Worm (Caenorhabditis elegans) whole organism, young adult: ENCODE data around the gene hmp-1.

ENCODE experiments used
- B0261.1 ChIP-seq: sonication (generic microtip); optimal IDR thresholded peaks from 2 replicates; lab custom pipeline; 2016; ENCODE audit warnings: mild to moderate bottlenecking, missing genetic modification characterization, moderate library complexity, missing compliant biosample characterization
- F49E8.2 ChIP-seq: sonication (generic microtip); optimal IDR thresholded peaks from 3 replicates; lab custom pipeline; 2017; ENCODE audit warnings: missing genetic modification characterization, mild to moderate bottlenecking, missing compliant biosample characterization, antibody characterized with exemption, moderate library complexity; ENCODE audit not compliant: insufficient read depth
- K11D2.4 ChIP-seq: fragments of 200-800 bp; sonication (Bioruptor generic); IDR thresholded peaks from 2 replicates; pipeline ENCODE4 v1.3.6; 2022; ENCODE audit warnings: missing genetic modification reagents, missing genetic modification characterization, missing compliant biosample characterization
- T26A5.8 ChIP-seq: sonication (generic microtip); optimal IDR thresholded peaks from 2 replicates; lab custom pipeline; 2016; ENCODE audit warnings: missing genetic modification characterization, missing compliant biosample characterization
- Y56A3A.18 ChIP-seq: fragments of 200-800 bp; sonication (Bioruptor generic); IDR thresholded peaks from 2 replicates; pipeline ENCODE4 v1.3.6; 2022; ENCODE audit warnings: missing genetic modification reagents, missing genetic modification characterization, missing compliant biosample characterization
- ZK185.1 ChIP-seq: sonication (generic microtip); optimal IDR thresholded peaks from 2 replicates; lab custom pipeline; 2016; ENCODE audit warnings: mild to moderate bottlenecking, missing genetic modification characterization, missing compliant biosample characterization; ENCODE audit not compliant: poor library complexity, severe bottlenecking
- athp-1 ChIP-seq: sonication (generic microtip); optimal IDR thresholded peaks from 2 replicates; lab custom pipeline; 2017; ENCODE audit warnings: mild to moderate bottlenecking, missing genetic modification characterization, missing compliant biosample characterization
- attf-3 ChIP-seq: fragments of 200-800 bp; sonication (Bioruptor generic); conservative IDR thresholded peaks from 2 replicates; pipeline ENCODE4 v1.3.6; 2022; ENCODE audit warnings: missing genetic modification reagents, missing genetic modification characterization, missing compliant biosample characterization
- bed-1 ChIP-seq: fragments of 200-800 bp; sonication (Bioruptor generic); IDR thresholded peaks from 2 replicates; pipeline ENCODE4 v1.3.6; 2022; ENCODE audit warnings: missing genetic modification reagents, missing genetic modification characterization, missing compliant biosample characterization
- ccch-3 ChIP-seq: fragments of 200-800 bp; sonication (Bioruptor generic); optimal IDR thresholded peaks from 2 replicates; lab custom pipeline; 2018; ENCODE audit warnings: mild to moderate bottlenecking, missing genetic modification characterization, missing compliant biosample characterization
- cebp-1 ChIP-seq, 2 experiments: fragments of 200-800 bp in 1 of 2; sonication (Bioruptor generic) in 1 of 2; sonication (generic microtip) in 1 of 2; IDR thresholded peaks in 1 of 2; optimal IDR thresholded peaks in 1 of 2; 2 replicates each; pipeline versions ENCODE4 v1.3.6 to Lab custom; 2017 to 2022; ENCODE audit warnings: missing compliant biosample characterization in 2 of 2, missing genetic modification characterization in 2 of 2, mild to moderate bottlenecking in 1 of 2, missing genetic modification reagents in 1 of 2, moderate library complexity in 1 of 2
- ceh-79 ChIP-seq: sonication (generic microtip); optimal IDR thresholded peaks from 2 replicates; lab custom pipeline; 2017; ENCODE audit warnings: mild to moderate bottlenecking, missing genetic modification characterization, missing compliant biosample characterization
- ceh-91 ChIP-seq: fragments of 200-800 bp; sonication (Bioruptor generic); IDR thresholded peaks from 2 replicates; pipeline ENCODE4 v1.3.6; 2022; ENCODE audit warnings: missing genetic modification reagents, missing genetic modification characterization, missing compliant biosample characterization
- chd-7 ChIP-seq: sonication (generic microtip); optimal IDR thresholded peaks from 2 replicates; lab custom pipeline; 2016; ENCODE audit warnings: mild to moderate bottlenecking, missing genetic modification characterization, moderate library complexity, missing compliant biosample characterization
- die-1 ChIP-seq: sonication (generic microtip); optimal IDR thresholded peaks from 2 replicates; lab custom pipeline; 2016; ENCODE audit warnings: missing genotype, mild to moderate bottlenecking, missing genetic modification characterization, missing compliant biosample characterization
- dpff-1 ChIP-seq: sonication (generic microtip); optimal IDR thresholded peaks from 2 replicates; lab custom pipeline; 2017; ENCODE audit warnings: mild to moderate bottlenecking, missing genetic modification characterization, missing compliant biosample characterization
- ekl-4 ChIP-seq: fragments of 200-800 bp; sonication (Bioruptor generic); IDR thresholded peaks from 2 replicates; pipeline ENCODE4 v1.3.6; 2022; ENCODE audit warnings: missing genetic modification reagents, missing genetic modification characterization, missing compliant biosample characterization
- ets-4 ChIP-seq: fragments of 200-800 bp; sonication (Bioruptor generic); optimal IDR thresholded peaks from 2 replicates; lab custom pipeline; 2018; ENCODE audit warnings: mild to moderate bottlenecking, missing genetic modification characterization, missing compliant biosample characterization
- hlh-12 ChIP-seq: sonication (generic microtip); optimal IDR thresholded peaks from 2 replicates; lab custom pipeline; 2016; ENCODE audit warnings: missing genetic modification characterization, missing compliant biosample characterization
- hsf-1 ChIP-seq: fragments of 200-800 bp; sonication (Bioruptor generic); IDR thresholded peaks from 2 replicates; pipeline ENCODE4 v1.3.6; 2022; ENCODE audit warnings: missing genetic modification reagents, missing genetic modification characterization, missing compliant biosample characterization
- lin-40 ChIP-seq: sonication (generic microtip); optimal IDR thresholded peaks from 2 replicates; lab custom pipeline; 2016; ENCODE audit warnings: missing genetic modification characterization, mild to moderate bottlenecking, missing compliant biosample characterization, missing genotype, missing genetic modification reagents
- lir-1 ChIP-seq: fragments of 200-800 bp; sonication (Bioruptor generic); conservative IDR thresholded peaks from 2 replicates; pipeline ENCODE4 v1.3.6; 2022; ENCODE audit warnings: missing genetic modification reagents, missing genetic modification characterization, missing compliant biosample characterization
- mcd-1 ChIP-seq: fragments of 200-800 bp; sonication (Bioruptor generic); IDR thresholded peaks from 2 replicates; pipeline ENCODE4 v1.3.6; 2022; ENCODE audit warnings: missing genetic modification reagents, missing genetic modification characterization, missing compliant biosample characterization
- mes-4 ChIP-seq: sonication (generic microtip); optimal IDR thresholded peaks from 2 replicates; lab custom pipeline; 2016; ENCODE audit warnings: missing genotype, missing genetic modification characterization, missing compliant biosample characterization
- mxl-1 ChIP-seq: sonication (generic microtip); optimal IDR thresholded peaks from 2 replicates; lab custom pipeline; 2016; ENCODE audit warnings: missing genetic modification characterization, missing compliant biosample characterization
- nfya-2 ChIP-seq: fragments of 200-800 bp; sonication (Bioruptor generic); IDR thresholded peaks from 2 replicates; pipeline ENCODE4 v1.3.6; 2022; ENCODE audit warnings: missing genetic modification reagents, missing genetic modification characterization, missing compliant biosample characterization
- nfyb-1 ChIP-seq: fragments of 200-800 bp; sonication (Bioruptor generic); IDR thresholded peaks from 2 replicates; pipeline ENCODE4 v1.3.6; 2022; ENCODE audit warnings: missing genetic modification reagents, missing genetic modification characterization, missing compliant biosample characterization
- nhr-179 ChIP-seq: sonication (generic microtip); optimal IDR thresholded peaks from 2 replicates; lab custom pipeline; 2016; ENCODE audit warnings: mild to moderate bottlenecking, missing genetic modification characterization, missing compliant biosample characterization
- nhr-80 ChIP-seq: sonication (generic microtip); optimal IDR thresholded peaks from 2 replicates; lab custom pipeline; 2016; ENCODE audit warnings: missing genetic modification characterization, missing compliant biosample characterization
- nhr-90 ChIP-seq: sonication (generic microtip); optimal IDR thresholded peaks from 2 replicates; lab custom pipeline; 2016; ENCODE audit warnings: missing genotype, mild to moderate bottlenecking, missing genetic modification characterization, missing compliant biosample characterization
- snpc-3.4 ChIP-seq: sonication (generic microtip); optimal IDR thresholded peaks from 2 replicates; lab custom pipeline; 2017; ENCODE audit warnings: missing genetic modification characterization, mild to moderate bottlenecking, missing compliant biosample characterization, antibody characterized with exemption, moderate library complexity, missing genotype, missing genetic modification reagents
- somi-1 ChIP-seq: fragments of 200-800 bp; sonication (Bioruptor generic); optimal IDR thresholded peaks from 2 replicates; lab custom pipeline; 2018; ENCODE audit warnings: mild to moderate bottlenecking, missing genetic modification characterization, missing compliant biosample characterization
- unc-130 ChIP-seq: sonication (generic microtip); optimal IDR thresholded peaks from 2 replicates; lab custom pipeline; 2016; ENCODE audit warnings: missing genetic modification reagents, missing genetic modification characterization, missing compliant biosample characterization
- ztf-26 ChIP-seq: sonication (generic microtip); optimal IDR thresholded peaks from 2 replicates; lab custom pipeline; 2017; ENCODE audit warnings: missing genetic modification characterization, missing compliant biosample characterization
- ztf-6 ChIP-seq: fragments of 200-800 bp; sonication (Bioruptor generic); IDR thresholded peaks from 2 replicates; pipeline ENCODE4 v1.3.6; 2022; ENCODE audit warnings: missing genetic modification reagents, missing genetic modification characterization, missing compliant biosample characterization

The hmp-1 gene

ce11 chrV:11856022-11856421, 10.4 kb downstream of the hmp-1 start:
- TF ChIP-seq ZK185.1 (tag; lab: Kevin White, UChicago) (no peak), mes-4 (tag; lab: Kevin White, UChicago) (no peak), F49E8.2 (tag; lab: Kevin White, UChicago) (no peak), dpff-1 (no peak)

ce11 chrV:11857756-11858155, 12.1 kb downstream of the hmp-1 start:
- no peak for TF ChIP-seq bed-1 (GFP tag; lab: Robert Waterston, UW)
- TF ChIP-seq lin-40 (tag; lab: Kevin White, UChicago) = peak; percentile 17
- TF ChIP-seq, all 124 proteins: peak for 1

- TF ChIP-seq ztf-6 (GFP tag; lab: Robert Waterston, UW) (no peak), ceh-79 (tag; lab: Kevin White, UChicago) (no peak), attf-3 (GFP tag; lab: Robert Waterston, UW) (no peak), mcd-1 (GFP tag; lab: Robert Waterston, UW) (no peak)
These were observed 12.6 kb downstream of the hmp-1 start for ce11 chrV:11858299-11858698.

ce11 chrV:11859082-11859858, 13.6 kb downstream of the hmp-1 start:
- TF ChIP-seq lir-1 (no peak), chd-7 (peak; percentile 7), mxl-1 (tag; lab: Kevin White, UChicago) (no peak), nhr-179 (tag; lab: Kevin White, UChicago) (no peak), hsf-1 (GFP tag; lab: Robert Waterston, UW) (no peak), ceh-91 (no peak), cebp-1 (GFP tag; IDR thresholded peaks at IDR 0.05; lab: Robert Waterston, UW) (no peak), cebp-1 (tag; optimal IDR thresholded peaks at IDR 0.05; lab: Kevin White, UChicago) (peak; percentile 45), die-1 (tag; lab: Kevin White, UChicago) (peak; percentile 33), athp-1 (no peak), T26A5.8 (no peak), nfya-2 (GFP tag; lab: Robert Waterston, UW) (no peak), hlh-12 (tag; lab: Kevin White, UChicago) (no peak), ccch-3 (GFP tag; lab: Kevin White, UChicago) (no peak), unc-130 (GFP tag; lab: Kevin White, UChicago) (no peak), ztf-26 (tag; lab: Kevin White, UChicago) (peak; percentile 65), snpc-3.4 (tag; lab: Kevin White, UChicago) (no peak), nfyb-1 (GFP tag; lab: Robert Waterston, UW) (no peak; the same call in 1 of the 2 replicates), nhr-90 (no peak), mcd-1 (GFP tag; lab: Robert Waterston, UW) (no peak), somi-1 (GFP tag; lab: Kevin White, UChicago) (peak; percentile 52), lin-40 (tag; lab: Kevin White, UChicago) (peak; percentile 47), ekl-4 (GFP tag; lab: Robert Waterston, UW) (no peak), B0261.1 (tag; lab: Kevin White, UChicago) (no peak), ets-4 (peak; percentile 5), ZK185.1 (tag; lab: Kevin White, UChicago) (no peak), nhr-80 (peak; percentile 93), K11D2.4 (GFP tag; lab: Robert Waterston, UW) (peak; percentile 56; the same call in 1 of the 2 replicates), Y56A3A.18 (GFP tag; lab: Robert Waterston, UW) (no peak)
